Worm (Caenorhabditis elegans): Measurements from ENCODE around the gene flp-24.

ce11 chrIII:768528-768927, 43.6 kb downstream of the flp-24 start:
- TF ChIP-seq flt-1 (GFP tag; IDR thresholded peaks at IDR 0.05) (no peak), ztf-29 (GFP tag; IDR thresholded peaks at IDR 0.05) (no peak), cog-1 (tag; optimal IDR thresholded peaks at IDR 0.05) (no peak), ztf-23 (GFP tag; IDR thresholded peaks at IDR 0.05) (no peak), T22C8.4 (GFP tag; IDR thresholded peaks at IDR 0.05) (no peak), klf-2 (GFP tag; conservative IDR thresholded peaks at IDR 0.05) (no peak), med-1 (GFP tag; optimal IDR thresholded peaks at IDR 0.05; ENCODE audit: insufficient read depth) (no peak), ref-1 (GFP tag; conservative IDR thresholded peaks at IDR 0.05) (no peak)

Data from whole organism, midembryonic.